Worm (Caenorhabditis elegans) whole organism, L2 larva: ENCODE measurements around the gene R05H5.7.

Experiments used
- blmp-1 ChIP-seq: sonication (generic microtip); optimal IDR thresholded peaks from 2 replicates; lab custom pipeline; 2017; ENCODE audit warnings: missing genetic modification characterization, mild to moderate bottlenecking, missing compliant biosample characterization, antibody characterized with exemption, moderate library complexity; ENCODE audit not compliant: insufficient read depth
- snpc-4 ChIP-seq: fragments of 150-350 bp; optimal IDR thresholded peaks from 2 replicates; lab custom pipeline; 2014; ENCODE audit warnings: missing biosample characterization, missing genetic modification characterization

DNA sequence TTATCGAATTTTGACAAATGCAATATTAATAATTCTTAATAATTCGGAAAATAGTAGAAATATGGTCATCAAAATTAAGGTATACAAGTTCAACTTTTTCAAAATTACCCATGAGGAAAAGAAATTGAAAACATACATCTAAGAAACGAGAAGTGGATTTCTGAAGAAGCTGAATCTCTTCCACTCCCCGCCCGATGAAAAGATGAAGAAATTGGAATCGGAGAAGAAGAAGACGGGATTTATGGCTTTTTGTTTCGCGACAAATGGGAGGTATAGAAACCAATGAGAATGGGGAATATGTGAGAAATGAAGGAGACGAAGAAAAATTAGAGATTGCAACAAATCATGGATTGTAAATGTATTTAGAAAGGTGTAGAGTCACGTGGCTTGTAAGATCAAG lies 10.8 kb downstream of the R05H5.7 start:
- TF ChIP-seq snpc-4 (tag; lab: Kevin White, UChicago) (no peak), blmp-1 (tag; lab: Kevin White, UChicago) (no peak)
